Worm (Caenorhabditis elegans): ENCODE results near the gene R07D5.2.

- TF ChIP-seq pha-4 (tag; optimal IDR thresholded peaks at IDR 0.05): no peak
- TF ChIP-seq attf-6 (GFP tag; IDR thresholded peaks at IDR 0.05): no peak
- no peak for TF ChIP-seq xnd-1 (tag; optimal IDR thresholded peaks at IDR 0.05)
- no peak for TF ChIP-seq B0336.3 (GFP tag; IDR thresholded peaks at IDR 0.05)
- 0 out of 2 replicates have a peak, but pooled peaks have one; percentile 22 for TF ChIP-seq lin-26 (GFP tag; IDR thresholded peaks at IDR 0.05)
- no peak for TF ChIP-seq aptf-2 (GFP tag; conservative IDR thresholded peaks at IDR 0.05)
- TF ChIP-seq F37B4.10 (GFP tag; IDR thresholded peaks at IDR 0.05): no peak
- no peak for TF ChIP-seq efl-1 (GFP tag; optimal IDR thresholded peaks at IDR 0.05)
- TF ChIP-seq lin-54 (GFP tag; optimal IDR thresholded peaks at IDR 0.05): no peak
- no peak for TF ChIP-seq Y56A3A.18 (GFP tag; IDR thresholded peaks at IDR 0.05)
- TF ChIP-seq somi-1 (GFP tag; optimal IDR thresholded peaks at IDR 0.05): no peak
- no peak for TF ChIP-seq ama-1 (optimal IDR thresholded peaks at IDR 0.05)
- no peak for TF ChIP-seq ama-1 (GFP tag; optimal IDR thresholded peaks at IDR 0.05)
- no peak for TF ChIP-seq Y53G8AR.9 (GFP tag; conservative IDR thresholded peaks at IDR 0.05)
- no peak for TF ChIP-seq nhr-27 (tag; optimal IDR thresholded peaks at IDR 0.05)
Observed at ce11 chrX:15081486-15081885, 34.9 kb downstream of the R07D5.2 start.

Measured in whole organism, young adult.